Fruit fly (Drosophila melanogaster) whole organism: Measurements from ENCODE around the gene CG34288.

Source experiments
- CG8478 ChIP-seq: fragments of >200 bp; optimal IDR thresholded peaks from 2 replicates; lab custom pipeline; 2018; ENCODE audit warnings: inconsistent platforms
- Dll ChIP-seq: fragments of >200 bp; optimal IDR thresholded peaks from 2 replicates; lab custom pipeline; 2017
- EcR ChIP-seq, 2 experiments: fragments of >200 bp; optimal IDR thresholded peaks; 2 replicates each; lab custom pipeline; 2017; ENCODE audit warnings: missing biosample characterization in 2 of 2, missing genetic modification characterization in 2 of 2, missing genetic modification reagents in 2 of 2
- pan ChIP-seq: fragments of >200 bp; optimal IDR thresholded peaks from 2 replicates; lab custom pipeline; 2017
- psq ChIP-seq: fragments of >200 bp; optimal IDR thresholded peaks from 2 replicates; lab custom pipeline; 2017
- usp ChIP-seq: fragments of >200 bp; optimal IDR thresholded peaks from 2 replicates; lab custom pipeline; 2017; ENCODE audit warnings: missing biosample characterization, missing genetic modification characterization, mixed read lengths

The CG34288 gene

DNA sequence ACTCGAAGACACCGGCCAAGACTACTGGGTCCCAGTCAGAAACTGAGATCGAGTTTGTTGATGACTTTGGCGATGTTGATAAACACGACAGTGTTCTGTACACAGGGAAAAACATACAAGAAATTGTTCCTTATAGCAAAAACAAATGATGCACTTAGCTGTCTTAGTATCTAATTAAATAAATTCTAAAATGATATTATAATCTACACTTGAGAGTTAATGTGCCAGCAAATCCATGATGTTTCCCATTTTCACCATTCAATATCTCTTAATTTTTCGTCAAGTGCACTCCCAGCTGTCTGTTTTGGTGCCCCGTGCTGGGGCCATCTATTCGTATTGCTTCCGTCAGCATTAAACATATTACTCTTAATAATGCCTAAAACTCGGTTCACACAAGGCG is 46.8 kb downstream of the CG34288 start:
- no peak for TF ChIP-seq EcR (GFP tag; optimal IDR thresholded peaks at IDR 0.05; lab: Kevin White, UChicago)
- no peak for TF ChIP-seq Dll (lab: Kevin White, UChicago)
- no peak for TF ChIP-seq pan (lab: Kevin White, UChicago)
- TF ChIP-seq psq: no peak
- TF ChIP-seq usp (GFP tag; lab: Kevin White, UChicago): no peak

DNA sequence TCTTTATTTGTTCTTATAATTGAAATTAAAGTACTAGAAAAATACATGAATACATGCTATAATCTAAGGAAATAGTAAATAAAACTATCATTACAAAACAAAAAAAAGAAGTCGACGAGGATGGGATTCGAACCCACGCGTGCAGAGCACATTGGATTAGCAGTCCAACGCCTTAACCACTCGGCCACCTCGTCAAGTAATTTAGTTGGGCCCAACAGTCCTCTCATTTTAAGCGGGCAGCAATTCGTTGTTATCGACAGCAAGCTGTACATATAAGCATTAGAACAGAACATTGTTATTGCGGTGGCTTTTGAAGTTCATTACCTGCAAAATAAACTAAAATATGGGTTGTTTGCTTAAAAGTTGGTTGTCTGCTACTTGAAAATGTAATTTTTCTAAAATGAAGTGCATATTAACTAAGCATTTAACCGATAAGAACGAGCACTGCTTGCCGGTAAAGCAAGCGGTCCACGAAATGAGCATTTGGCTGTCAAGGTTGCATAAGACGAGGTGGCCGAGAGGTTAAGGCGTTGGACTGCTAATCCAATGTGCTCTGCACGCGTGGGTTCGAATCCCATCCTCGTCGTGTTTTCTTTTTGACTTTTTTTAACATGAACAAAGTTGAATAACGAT is 49.9 kb downstream of the CG34288 start:
- peak; percentile 44 for TF ChIP-seq CG8478 (lab: Kevin White, UChicago)
- no peak for TF ChIP-seq pan (lab: Kevin White, UChicago)
